Worm (Caenorhabditis elegans) whole organism, L1 larva: ENCODE data around the gene K12B6.9.
A peak's percentile ranks its signal among the peaks of the same experiment; 100 is the strongest.

Experiments
- alr-1 ChIP-seq: fragments of 200-800 bp; sonication (Bioruptor generic); optimal IDR thresholded peaks from 2 replicates; lab custom pipeline; 2018; ENCODE audit warnings: borderline replicate concordance, mild to moderate bottlenecking, missing genetic modification characterization, missing compliant biosample characterization
- dpl-1 ChIP-seq, 3 experiments: fragments of 150-350 bp in 2 of 3; sonication (generic microtip) in 1 of 3; optimal IDR thresholded peaks; 2 replicates each; lab custom pipeline; 2014 to 2017; ENCODE audit warnings: missing biosample characterization in 3 of 3, missing genetic modification characterization in 3 of 3, missing genetic modification reagents in 3 of 3
- efl-1 ChIP-seq, 4 experiments: fragments of 150-350 bp; optimal IDR thresholded peaks in 3 of 4; peaks in 1 of 4; 1 replicate in 1 of 4; 2 replicates in 3 of 4; lab custom pipeline; 2014; ENCODE audit warnings: missing biosample characterization in 2 of 4, missing genetic modification characterization in 2 of 4, missing genetic modification reagents in 2 of 4
- hpl-2 ChIP-seq: fragments of 150-350 bp; optimal IDR thresholded peaks from 2 replicates; lab custom pipeline; 2014; ENCODE audit warnings: missing biosample characterization, missing genetic modification reagents, missing genetic modification characterization
- lin-39 ChIP-seq: fragments of 150-350 bp; optimal IDR thresholded peaks from 2 replicates; lab custom pipeline; 2014; ENCODE audit warnings: missing biosample characterization, missing genetic modification reagents, missing genetic modification characterization
- mab-9 ChIP-seq: fragments of 200-800 bp; sonication (Bioruptor generic); IDR thresholded peaks from 2 replicates; pipeline ENCODE4 v1.3.6; 2022; ENCODE audit warnings: missing genetic modification reagents, missing genetic modification characterization, missing compliant biosample characterization
- mdl-1 ChIP-seq, 2 experiments: fragments of 150-350 bp; optimal IDR thresholded peaks; 2 replicates each; lab custom pipeline; 2014 to 2017; ENCODE audit warnings: missing biosample characterization in 2 of 2, missing genetic modification characterization in 2 of 2, inconsistent platforms in 1 of 2
- mep-1 ChIP-seq: fragments of 150-350 bp; optimal IDR thresholded peaks from 2 replicates; lab custom pipeline; 2014; ENCODE audit warnings: missing biosample characterization, missing genetic modification characterization
- nhr-12 ChIP-seq: sonication (generic microtip); optimal IDR thresholded peaks from 2 replicates; lab custom pipeline; 2017; ENCODE audit warnings: missing biosample characterization, missing genetic modification characterization
- nhr-76 ChIP-seq: sonication (generic microtip); optimal IDR thresholded peaks from 2 replicates; lab custom pipeline; 2017; ENCODE audit warnings: missing biosample characterization, missing genetic modification characterization
- snu-23 ChIP-seq: sonication (generic microtip); optimal IDR thresholded peaks from 2 replicates; lab custom pipeline; 2016; ENCODE audit warnings: missing genetic modification characterization, missing compliant biosample characterization
- sptf-1 ChIP-seq: fragments of 150-350 bp; optimal IDR thresholded peaks from 2 replicates; lab custom pipeline; 2014; ENCODE audit warnings: missing biosample characterization, missing genetic modification characterization
- unc-62 ChIP-seq: fragments of 150-350 bp; optimal IDR thresholded peaks from 2 replicates; lab custom pipeline; 2014; ENCODE audit warnings: missing biosample characterization, missing genetic modification reagents, missing genetic modification characterization
- ztf-4 ChIP-seq: fragments of 150-350 bp; optimal IDR thresholded peaks from 2 replicates; lab custom pipeline; 2014; ENCODE audit warnings: missing biosample characterization, missing genetic modification characterization

DNA sequence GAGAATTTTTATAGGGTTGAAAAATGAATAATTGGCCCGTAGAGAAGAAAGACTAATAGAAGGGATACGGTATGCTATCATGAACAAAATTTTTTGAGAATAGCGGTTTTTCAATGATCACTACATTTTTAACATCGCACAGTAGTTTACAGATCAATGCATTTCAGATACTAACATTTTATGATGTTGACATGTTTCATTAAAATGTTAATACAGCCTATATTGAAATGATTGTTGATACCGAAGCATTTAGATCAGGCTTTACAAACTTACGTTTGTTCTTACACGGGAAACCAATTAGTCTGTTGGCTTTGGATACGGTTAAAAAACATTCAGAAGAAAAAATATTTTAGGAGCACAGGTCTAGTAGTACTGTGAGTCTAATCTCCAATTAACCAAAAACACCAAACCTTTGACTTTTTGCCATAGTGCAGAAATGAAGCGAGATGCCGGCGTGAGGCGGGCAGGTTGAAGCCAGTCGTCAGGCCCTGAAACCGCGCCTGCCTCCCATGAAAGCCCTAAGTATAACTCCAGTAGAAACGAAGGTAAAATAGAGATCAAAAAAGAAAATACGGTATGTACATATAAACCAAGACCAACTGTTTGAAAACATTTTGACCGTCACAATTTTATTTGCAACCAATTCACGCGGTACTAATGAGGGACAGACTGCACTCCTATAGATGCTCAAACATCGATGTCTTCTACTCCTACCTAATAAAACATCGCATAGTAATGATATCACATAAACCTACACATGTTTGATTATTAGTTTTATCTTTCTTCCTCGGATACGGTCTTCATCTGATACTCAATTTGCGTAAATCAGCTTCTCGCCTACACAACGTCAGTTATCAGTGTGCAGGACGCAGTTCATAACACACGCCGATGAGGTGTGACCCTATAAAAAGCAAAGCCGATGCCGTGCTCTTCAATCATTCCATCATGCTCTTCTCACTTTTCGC, 14.1 kb downstream of the K12B6.9 start, which contains the start of gene fil-2:
- TF ChIP-seq dpl-1 (GFP tag; optimal IDR thresholded peaks at IDR 0.05; lab: Kevin White, UChicago), result no peak
- no peak for TF ChIP-seq ztf-4 (tag; lab: Kevin White, UChicago)
- no peak for TF ChIP-seq nhr-12 (tag; lab: Kevin White, UChicago)
- no peak for TF ChIP-seq nhr-76
- no peak for TF ChIP-seq lin-39 (tag; lab: Kevin White, UChicago)
- no peak for TF ChIP-seq mep-1 (tag; lab: Kevin White, UChicago)
- no peak for TF ChIP-seq snu-23
- no peak for TF ChIP-seq alr-1 (tag; lab: Kevin White, UChicago)
- no peak for TF ChIP-seq mab-9 (GFP tag; lab: Robert Waterston, UW)
- no peak for TF ChIP-seq efl-1 (optimal IDR thresholded peaks at IDR 0.05; lab: Kevin White, UChicago)
- TF ChIP-seq efl-1 (GFP tag; optimal IDR thresholded peaks at IDR 0.05 in 1 of 2; lab: Kevin White, UChicago), result peak in 1 of 2 experiments; percentile 88
- TF ChIP-seq sptf-1 (tag; lab: Kevin White, UChicago), result no peak
- no peak for TF ChIP-seq unc-62 (GFP tag; lab: Kevin White, UChicago)
- no peak for TF ChIP-seq hpl-2 (GFP tag; lab: Kevin White, UChicago)
- TF ChIP-seq mdl-1 (tag; optimal IDR thresholded peaks at IDR 0.05; lab: Kevin White, UChicago), result no peak
